Fruit fly (Drosophila melanogaster): ENCODE results near the gene vkg.

DNA sequence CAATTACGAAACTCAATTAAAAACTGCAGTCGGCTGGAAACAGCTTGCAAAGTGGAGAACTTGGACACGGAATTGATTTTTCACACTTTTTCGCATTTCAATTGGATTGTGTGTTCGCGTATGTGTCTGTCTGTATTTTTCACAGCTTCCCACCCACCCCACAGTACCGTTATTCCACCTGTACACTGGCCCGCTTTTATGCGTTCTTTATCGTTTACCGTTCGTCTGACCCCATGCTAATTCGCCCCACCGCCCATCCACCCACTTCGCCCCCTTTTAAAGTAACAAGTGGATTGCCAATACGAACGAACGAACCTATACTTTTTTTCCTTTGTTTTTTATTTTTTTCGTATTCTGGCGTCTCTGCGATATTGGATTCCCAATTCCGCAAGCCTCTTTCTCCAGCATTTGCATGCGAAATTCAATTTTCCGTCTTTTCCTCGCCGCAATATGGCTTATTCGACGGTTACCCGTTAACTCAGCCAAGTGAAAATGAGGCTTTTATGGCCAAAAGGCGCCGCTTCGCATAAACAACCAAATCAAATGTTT, 45.8 kb downstream of the vkg start:
- TF ChIP-seq h (GFP tag; optimal IDR thresholded peaks at IDR 0.05) (no peak), Hnf4 (GFP tag; optimal IDR thresholded peaks at IDR 0.05) (no peak), OdsH (GFP tag; optimal IDR thresholded peaks at IDR 0.05) (no peak), tai (GFP tag; optimal IDR thresholded peaks at IDR 0.05) (no peak), usp (GFP tag; optimal IDR thresholded peaks at IDR 0.05) (no peak), Abd-B (GFP tag; optimal IDR thresholded peaks at IDR 0.05) (no peak), fru (GFP tag; optimal IDR thresholded peaks at IDR 0.05) (no peak), Dfd (GFP tag; optimal IDR thresholded peaks at IDR 0.05) (no peak), dmrt93B (GFP tag; optimal IDR thresholded peaks at IDR 0.05) (no peak), woc (GFP tag; optimal IDR thresholded peaks at IDR 0.05) (no peak), Hr83 (GFP tag; optimal IDR thresholded peaks at IDR 0.05; ENCODE audit: poor library complexity, severe bottlenecking) (peak; percentile 3)

Measured in whole organism, wandering third instar larva.